Fruit fly (Drosophila melanogaster) whole organism, embryonic: ENCODE data around the gene Nse1.

Experiments used
- Aef1 ChIP-seq: fragments of 200-800 bp; sonication (Bioruptor generic); IDR thresholded peaks from 3 replicates; pipeline ENCODE4 v1.3.6; 2022; ENCODE audit warnings: missing biosample characterization, missing genetic modification characterization
- Atf3 ChIP-seq: fragments of 200-800 bp; sonication (Bioruptor generic); optimal IDR thresholded peaks from 3 replicates; lab custom pipeline; 2016; ENCODE audit warnings: missing biosample characterization, missing genetic modification characterization
- B-H2 ChIP-seq: fragments of 200-800 bp; sonication (Bioruptor generic); optimal IDR thresholded peaks from 2 replicates; lab custom pipeline; 2018; ENCODE audit warnings: missing biosample characterization, mild to moderate bottlenecking, missing genetic modification characterization
- C15 ChIP-seq: fragments of 200-800 bp; sonication (Bioruptor generic); IDR thresholded peaks from 3 replicates; pipeline ENCODE4 v1.3.6; 2022; ENCODE audit warnings: missing biosample characterization, missing genetic modification characterization
- CG10147 ChIP-seq: fragments of 200-800 bp; sonication (Bioruptor generic); optimal IDR thresholded peaks from 2 replicates; lab custom pipeline; 2019; ENCODE audit warnings: missing biosample characterization, mild to moderate bottlenecking, missing genetic modification characterization, moderate library complexity
- CG1024 ChIP-seq: fragments of 200-800 bp; sonication (Bioruptor generic); IDR thresholded peaks from 2 replicates; pipeline ENCODE4 v1.3.6; 2022; ENCODE audit warnings: missing biosample characterization, missing genetic modification characterization
- CG12219 ChIP-seq: fragments of 200-800 bp; sonication (Bioruptor generic); optimal IDR thresholded peaks from 3 replicates; lab custom pipeline; 2018; ENCODE audit warnings: missing biosample characterization, mild to moderate bottlenecking, missing genetic modification characterization
- CG13894 ChIP-seq: fragments of 200-800 bp; sonication (Bioruptor generic); optimal IDR thresholded peaks from 3 replicates; lab custom pipeline; 2018; ENCODE audit warnings: missing biosample characterization, mild to moderate bottlenecking, missing genetic modification characterization, moderate library complexity
- CG15011 ChIP-seq: fragments of 200-800 bp; sonication (Bioruptor generic); optimal IDR thresholded peaks from 3 replicates; lab custom pipeline; 2018; ENCODE audit warnings: missing biosample characterization, mild to moderate bottlenecking, missing genetic modification characterization
- CG16779 ChIP-seq: fragments of 200-800 bp; sonication (Bioruptor generic); IDR thresholded peaks from 2 replicates; pipeline ENCODE4 v1.3.6; 2022; ENCODE audit warnings: missing biosample characterization, missing genetic modification characterization
- CG2116 ChIP-seq: fragments of 200-800 bp; sonication (Bioruptor generic); optimal IDR thresholded peaks from 3 replicates; lab custom pipeline; 2018; ENCODE audit warnings: missing biosample characterization, mild to moderate bottlenecking, missing genetic modification characterization
- CG7786 ChIP-seq: fragments of 200-800 bp; sonication (Bioruptor generic); optimal IDR thresholded peaks from 2 replicates; lab custom pipeline; 2016; ENCODE audit warnings: missing biosample characterization, missing genetic modification characterization
- CG9817 ChIP-seq: fragments of 200-800 bp; sonication (Bioruptor generic); optimal IDR thresholded peaks from 2 replicates; lab custom pipeline; 2018; ENCODE audit warnings: missing biosample characterization, mild to moderate bottlenecking, missing genetic modification characterization, moderate library complexity
- D19B ChIP-seq: fragments of 200-800 bp; sonication (Bioruptor generic); optimal IDR thresholded peaks from 2 replicates; lab custom pipeline; 2017; ENCODE audit warnings: missing biosample characterization, mild to moderate bottlenecking, missing genetic modification characterization
- Hey ChIP-seq: fragments of 200-800 bp; sonication (Bioruptor generic); optimal IDR thresholded peaks from 3 replicates; lab custom pipeline; 2018; ENCODE audit warnings: missing biosample characterization, mild to moderate bottlenecking, missing genetic modification characterization
- Hmx ChIP-seq: fragments of 200-800 bp; sonication (Bioruptor generic); optimal IDR thresholded peaks from 2 replicates; lab custom pipeline; 2016; ENCODE audit warnings: missing biosample characterization, missing genetic modification characterization
- Mad ChIP-seq: fragments of 200-800 bp; sonication (Bioruptor generic); optimal IDR thresholded peaks from 2 replicates; lab custom pipeline; 2016; ENCODE audit warnings: missing biosample characterization, missing genetic modification characterization
- Med ChIP-seq: fragments of 200-800 bp; sonication (Bioruptor generic); peaks from one replicate; lab custom pipeline; 2016; ENCODE audit warnings: missing biosample characterization, missing genetic modification characterization, mild to moderate bottlenecking, inconsistent platforms, moderate library complexity
- Mes4 ChIP-seq: fragments of 200-800 bp; sonication (Bioruptor generic); optimal IDR thresholded peaks from 2 replicates; lab custom pipeline; 2016; ENCODE audit warnings: missing biosample characterization, missing genetic modification characterization
- ac ChIP-seq: fragments of 200-800 bp; sonication (Bioruptor generic); optimal IDR thresholded peaks from 3 replicates; lab custom pipeline; 2017; ENCODE audit warnings: missing biosample characterization, mild to moderate bottlenecking, missing genetic modification characterization
- bbx ChIP-seq: fragments of 200-800 bp; sonication (Bioruptor generic); IDR thresholded peaks from 2 replicates; pipeline ENCODE4 v1.3.6; 2022; ENCODE audit warnings: missing biosample characterization, missing genetic modification characterization; ENCODE audit not compliant: partially characterized antibody
- cato ChIP-seq: fragments of 200-800 bp; sonication (Bioruptor generic); optimal IDR thresholded peaks from 2 replicates; lab custom pipeline; 2016; ENCODE audit warnings: missing biosample characterization, missing genetic modification characterization, borderline replicate concordance
- chm ChIP-seq: fragments of 200-800 bp; sonication (Bioruptor generic); IDR thresholded peaks from 2 replicates; pipeline ENCODE4 v1.3.6; 2022; ENCODE audit warnings: missing biosample characterization, missing genetic modification characterization
- chn ChIP-seq: fragments of 200-800 bp; sonication (Bioruptor generic); optimal IDR thresholded peaks from 2 replicates; lab custom pipeline; 2016; ENCODE audit warnings: missing biosample characterization, missing genetic modification characterization
- dati ChIP-seq: fragments of 200-800 bp; sonication (Bioruptor generic); IDR thresholded peaks from 2 replicates; pipeline ENCODE4 v1.3.6; 2022; ENCODE audit warnings: missing biosample characterization, missing genetic modification characterization
- disco-r ChIP-seq: fragments of 200-800 bp; sonication (Bioruptor generic); optimal IDR thresholded peaks from 2 replicates; lab custom pipeline; 2016; ENCODE audit warnings: missing biosample characterization, missing genetic modification characterization
- dm ChIP-seq: fragments of 200-800 bp; sonication (Bioruptor generic); optimal IDR thresholded peaks from 3 replicates; lab custom pipeline; 2016; ENCODE audit warnings: missing biosample characterization, missing genetic modification characterization
- dmrt99B ChIP-seq: fragments of 200-800 bp; sonication (Bioruptor generic); optimal IDR thresholded peaks from 2 replicates; lab custom pipeline; 2018; ENCODE audit warnings: missing biosample characterization, mild to moderate bottlenecking, missing genetic modification characterization, moderate library complexity
- fd96Cb ChIP-seq: fragments of 200-800 bp; sonication (Bioruptor generic); optimal IDR thresholded peaks from 2 replicates; lab custom pipeline; 2018; ENCODE audit warnings: missing biosample characterization, mild to moderate bottlenecking, missing genetic modification characterization, moderate library complexity
- gem ChIP-seq: fragments of 200-800 bp; sonication (Bioruptor generic); optimal IDR thresholded peaks from 2 replicates; lab custom pipeline; 2019; ENCODE audit warnings: missing biosample characterization, mild to moderate bottlenecking, missing genetic modification characterization, moderate library complexity
- grn ChIP-seq: fragments of 200-800 bp; sonication (Bioruptor generic); optimal IDR thresholded peaks from 3 replicates; lab custom pipeline; 2017; ENCODE audit warnings: missing biosample characterization, missing genetic modification characterization
- gsb ChIP-seq: fragments of 200-800 bp; sonication (Bioruptor generic); IDR thresholded peaks from 2 replicates; pipeline ENCODE4 v1.3.6; 2022; ENCODE audit warnings: missing biosample characterization, missing genetic modification characterization
- gsb-n ChIP-seq: fragments of 200-800 bp; sonication (Bioruptor generic); optimal IDR thresholded peaks from 3 replicates; lab custom pipeline; 2018; ENCODE audit warnings: missing biosample characterization, mild to moderate bottlenecking, missing genetic modification characterization
- hbn ChIP-seq: fragments of 200-800 bp; sonication (Bioruptor generic); IDR thresholded peaks from 2 replicates; pipeline ENCODE4 v1.3.6; 2022; ENCODE audit warnings: missing biosample characterization, missing genetic modification characterization; ENCODE audit not compliant: partially characterized antibody
- hth ChIP-seq: fragments of >200 bp; optimal IDR thresholded peaks from 2 replicates; lab custom pipeline; 2017; ENCODE audit warnings: inconsistent platforms
- jigr1 ChIP-seq: fragments of 200-800 bp; sonication (Bioruptor generic); IDR thresholded peaks from 3 replicates; pipeline ENCODE4 v1.3.6; 2022; ENCODE audit warnings: missing biosample characterization, missing genetic modification characterization
- kni ChIP-seq: fragments of 200-800 bp; sonication (Bioruptor generic); optimal IDR thresholded peaks from 3 replicates; lab custom pipeline; 2017; ENCODE audit warnings: mild to moderate bottlenecking, missing biosample characterization, missing genetic modification reagents, missing genetic modification characterization
- nerfin-2 ChIP-seq: fragments of 200-800 bp; sonication (Bioruptor generic); IDR thresholded peaks from 2 replicates; pipeline ENCODE4 v1.3.6; 2022; ENCODE audit warnings: missing biosample characterization, missing genetic modification characterization; ENCODE audit not compliant: partially characterized antibody
- nmo ChIP-seq: fragments of 200-800 bp; sonication (Bioruptor generic); optimal IDR thresholded peaks from 2 replicates; lab custom pipeline; 2018; ENCODE audit warnings: missing biosample characterization, mild to moderate bottlenecking, missing genetic modification characterization, moderate library complexity
- oc ChIP-seq: fragments of 200-800 bp; sonication (Bioruptor generic); optimal IDR thresholded peaks from 2 replicates; lab custom pipeline; 2018; ENCODE audit warnings: missing biosample characterization, mild to moderate bottlenecking, missing genetic modification characterization, moderate library complexity
- org-1 ChIP-seq: fragments of 200-800 bp; sonication (Bioruptor generic); optimal IDR thresholded peaks from 2 replicates; lab custom pipeline; 2017; ENCODE audit warnings: missing biosample characterization, missing genetic modification characterization
- pan ChIP-seq, 4 experiments: fragments of >200 bp in 3 of 4; fragments of 200-800 bp in 1 of 4; sonication (Bioruptor generic) in 1 of 4; optimal IDR thresholded peaks in 3 of 4; IDR thresholded peaks in 1 of 4; 2 replicates each; pipeline versions ENCODE4 v1.3.6 to Lab custom; 2017 to 2022; ENCODE audit warnings: missing biosample characterization in 2 of 4, missing genetic modification characterization in 2 of 4, mixed read lengths in 1 of 4
- seq ChIP-seq: fragments of 200-800 bp; sonication (Bioruptor generic); IDR thresholded peaks from 2 replicates; pipeline ENCODE4 v1.3.6; 2022; ENCODE audit warnings: missing biosample characterization, missing genetic modification characterization
- so ChIP-seq: fragments of 200-800 bp; sonication (Bioruptor generic); IDR thresholded peaks from 3 replicates; pipeline ENCODE4 v1.3.6; 2022; ENCODE audit warnings: missing biosample characterization, missing genetic modification characterization
- tap ChIP-seq: fragments of 200-800 bp; optimal IDR thresholded peaks from 3 replicates; lab custom pipeline; 2019; ENCODE audit warnings: missing biosample characterization, mild to moderate bottlenecking, missing genetic modification characterization, moderate library complexity
- tio ChIP-seq: fragments of 200-800 bp; sonication (Bioruptor generic); optimal IDR thresholded peaks from 2 replicates; lab custom pipeline; 2017; ENCODE audit warnings: missing biosample characterization, missing genetic modification characterization, inconsistent platforms
- tup ChIP-seq: fragments of 200-800 bp; sonication (Bioruptor generic); optimal IDR thresholded peaks from 2 replicates; lab custom pipeline; 2016; ENCODE audit warnings: missing biosample characterization, mild to moderate bottlenecking, missing genetic modification characterization, moderate library complexity
- unpg ChIP-seq: fragments of 200-800 bp; sonication (Bioruptor generic); optimal IDR thresholded peaks from 3 replicates; lab custom pipeline; 2018; ENCODE audit warnings: missing biosample characterization, mild to moderate bottlenecking, missing genetic modification characterization, moderate library complexity
- usp ChIP-seq: fragments of >200 bp; optimal IDR thresholded peaks from 2 replicates; lab custom pipeline; 2017; ENCODE audit warnings: missing biosample characterization, missing genetic modification characterization
- wdn ChIP-seq: fragments of 200-800 bp; sonication (Bioruptor generic); IDR thresholded peaks from 2 replicates; pipeline ENCODE4 v1.3.6; 2022; ENCODE audit warnings: missing biosample characterization, missing genetic modification characterization

The Nse1 gene

dm6 chr2L:6708997-6709662 is 31.7 kb upstream of the Nse1 start, which contains the start of gene Tsp (continued):
- TF ChIP-seq chm (GFP tag; lab: Robert Waterston, UW) (peak; percentile 35; the same call in 1 of the 2 replicates), ac (GFP tag; lab: Kevin White, UChicago) (no peak), unpg (GFP tag; lab: Kevin White, UChicago) (peak; percentile 0), Hmx (GFP tag; lab: Kevin White, UChicago) (no peak), Hey (tag; lab: Kevin White, UChicago) (no peak), jigr1 (GFP tag; lab: Robert Waterston, UW) (no peak), gem (tag; lab: Kevin White, UChicago) (peak; percentile 26), CG12219 (GFP tag; lab: Kevin White, UChicago) (no peak), Mes4 (GFP tag; lab: Kevin White, UChicago) (no peak), so (GFP tag; lab: Robert Waterston, UW) (peak; percentile 43; the same call in 1 of the 3 replicates), hth (lab: Kevin White, UChicago) (no peak), wdn (no peak), CG16779 (GFP tag; lab: Robert Waterston, UW) (no peak), chn (no peak), bbx (no peak), Mad (no peak), tup (no peak), D19B (no peak), nmo (GFP tag; lab: Kevin White, UChicago) (no peak), org-1 (GFP tag; lab: Kevin White, UChicago) (no peak), Aef1 (GFP tag; lab: Robert Waterston, UW) (peak; percentile 22; the same call in 1 of the 3 replicates), CG9817 (no peak), disco-r (no peak), B-H2 (GFP tag; lab: Kevin White, UChicago) (no peak), tap (tag; lab: Kevin White, UChicago) (no peak), CG1024 (GFP tag; lab: Robert Waterston, UW) (no peak), grn (GFP tag; lab: Kevin White, UChicago) (peak; percentile 55), CG10147 (GFP tag; lab: Kevin White, UChicago) (no peak), Med (GFP tag; lab: Kevin White, UChicago) (peak; percentile 38), Atf3 (GFP tag; lab: Kevin White, UChicago) (no peak), CG15011 (no peak), gsb-n (tag; lab: Kevin White, UChicago) (no peak), CG2116 (no peak), tio (no peak), gsb (GFP tag; lab: Robert Waterston, UW) (no peak), dmrt99B (no peak), fd96Cb (no peak), oc (tag; lab: Kevin White, UChicago) (peak; percentile 16), kni (GFP tag; lab: Kevin White, UChicago) (no peak), hbn (0 out of 2 replicates have a peak, but pooled peaks have one; percentile 35), C15 (GFP tag; lab: Robert Waterston, UW) (no peak), dati (GFP tag; lab: Robert Waterston, UW) (no peak), seq (GFP tag; lab: Robert Waterston, UW) (peak; percentile 8; the same call in 1 of the 2 replicates), CG13894 (peak; percentile 13), dm (GFP tag; lab: Kevin White, UChicago) (peak; percentile 68), CG7786 (no peak), cato (GFP tag; lab: Kevin White, UChicago) (no peak), usp (GFP tag; lab: Kevin White, UChicago) (no peak), pan (optimal IDR thresholded peaks at IDR 0.05; lab: Kevin White, UChicago) (no peak), pan (GFP tag; optimal IDR thresholded peaks at IDR 0.05 in 1 of 2, IDR thresholded peaks at IDR 0.05 in 1 of 2) (no peak), nerfin-2 (GFP tag; lab: Robert Waterston, UW) (no peak)
